Fruit fly (Drosophila melanogaster) S2 (cell line): ENCODE data around the gene CG34310.

Experiments used
- CG8478 ChIP-seq: fragments of >200 bp; optimal IDR thresholded peaks from 2 replicates; lab custom pipeline; 2018
- CTCF ChIP-seq, 2 experiments: fragments of >200 bp; optimal IDR thresholded peaks; 2 replicates each; lab custom pipeline; 2018

CG34310 gene

dm6 chr2L:6663562-6664051 lies at the start of gene CG34310, which contains the start of the genes CG13771 and cup:
Gene CG34310 (plus strand): TSS chr2L:6663664.
Gene CG13771 (minus strand): TSS chr2L:6663612.
Gene cup (plus strand): TSS chr2L:6663664.
- no peak for TF ChIP-seq CG8478 (lab: Kevin White, UChicago)
- TF ChIP-seq CTCF (optimal IDR thresholded peaks at IDR 0.05; lab: Kevin White, UChicago) = no peak

dm6 chr2L:6614229-6614935 lies 49.1 kb upstream of the CG34310 start:
- no peak for TF ChIP-seq CG8478 (lab: Kevin White, UChicago)
- no peak for TF ChIP-seq CTCF (optimal IDR thresholded peaks at IDR 0.05; lab: Kevin White, UChicago)

dm6 chr2L:6621600-6621999 lies 41.9 kb upstream of the CG34310 start, which contains the start of gene DIP-iota:
Gene DIP-iota (minus strand): TSS chr2L:6621700.
- TF ChIP-seq CG8478 (lab: Kevin White, UChicago) (no peak), CTCF (optimal IDR thresholded peaks at IDR 0.05; lab: Kevin White, UChicago) (no peak)

- TF ChIP-seq CG8478 (lab: Kevin White, UChicago) = no peak
- no peak for TF ChIP-seq CTCF (optimal IDR thresholded peaks at IDR 0.05; lab: Kevin White, UChicago)
These were observed 41.4 kb upstream of the CG34310 start for dm6 chr2L:6622031-6622430.

- TF ChIP-seq CG8478 (lab: Kevin White, UChicago) (no peak), CTCF (optimal IDR thresholded peaks at IDR 0.05; lab: Kevin White, UChicago) (peak; percentile 43 to 74)
These were observed 40.8 kb upstream of the CG34310 start, which contains the start of gene CG34345 for dm6 chr2L:6622642-6623162. Gene CG34345 (plus strand): TSS chr2L:6623112.

dm6 chr2L:6632307-6632706 lies 31.2 kb upstream of the CG34310 start, which contains the start of gene Oatp26F:
Gene Oatp26F (minus strand): TSS chr2L:6632407.
- TF ChIP-seq CTCF (optimal IDR thresholded peaks at IDR 0.05; lab: Kevin White, UChicago) = no peak
- no peak for TF ChIP-seq CG8478 (lab: Kevin White, UChicago)

- TF ChIP-seq CTCF (optimal IDR thresholded peaks at IDR 0.05; lab: Kevin White, UChicago) = no peak
- TF ChIP-seq CG8478 (lab: Kevin White, UChicago) = no peak
These were observed 20.2 kb upstream of the CG34310 start for dm6 chr2L:6643218-6643756.

- TF ChIP-seq CG8478 (lab: Kevin White, UChicago) (no peak), CTCF (optimal IDR thresholded peaks at IDR 0.05; lab: Kevin White, UChicago) (no peak)
These were observed 18.9 kb upstream of the CG34310 start for dm6 chr2L:6644421-6645059.

- TF ChIP-seq CTCF (optimal IDR thresholded peaks at IDR 0.05; lab: Kevin White, UChicago) = no peak
- TF ChIP-seq CG8478 (lab: Kevin White, UChicago) = no peak
These were observed 16.3 kb upstream of the CG34310 start for dm6 chr2L:6647103-6647711.

- TF ChIP-seq CTCF (optimal IDR thresholded peaks at IDR 0.05; lab: Kevin White, UChicago) (no peak), CG8478 (lab: Kevin White, UChicago) (no peak)
These were observed 15.3 kb upstream of the CG34310 start for dm6 chr2L:6648163-6648628.

dm6 chr2L:6649085-6649754 lies 14.2 kb upstream of the CG34310 start, which contains the start of the genes CG31635 and Tango1:
Gene CG31635 (minus strand): TSS chr2L:6649114.
Gene Tango1 (plus strand): TSS chr2L:6649388.
- TF ChIP-seq CG8478 (lab: Kevin White, UChicago) (no peak), CTCF (optimal IDR thresholded peaks at IDR 0.05; lab: Kevin White, UChicago) (no peak)

dm6 chr2L:6656264-6656676 lies 7.2 kb upstream of the CG34310 start, which contains the start of gene CG31633:
Gene CG31633 (minus strand): TSS chr2L:6656321.
- TF ChIP-seq CG8478 (lab: Kevin White, UChicago) (no peak), CTCF (optimal IDR thresholded peaks at IDR 0.05; lab: Kevin White, UChicago) (no peak)

- TF ChIP-seq CG8478 (lab: Kevin White, UChicago) = no peak
- TF ChIP-seq CTCF (optimal IDR thresholded peaks at IDR 0.05; lab: Kevin White, UChicago) = no peak
These were observed 5.3 kb upstream of the CG34310 start, which contains the start of the genes CG31636 and Ube4A for dm6 chr2L:6657969-6658748. Gene CG31636 (minus strand): TSS chr2L:6658152. Gene Ube4A (plus strand): TSS chr2L:6658517.
